Fruit fly (Drosophila melanogaster) Kc167 (cell line): ENCODE data around the gene futsch.

Experiments used
- Sin3A ChIP-seq: fragments of >200 bp; optimal IDR thresholded peaks from 2 replicates; lab custom pipeline; 2018; ENCODE audit warnings: missing external identifiers
- insv ChIP-seq: fragments of >200 bp; optimal IDR thresholded peaks from 3 replicates; lab custom pipeline; 2018; ENCODE audit warnings: missing external identifiers
- psq ChIP-seq: fragments of >200 bp; optimal IDR thresholded peaks from 2 replicates; lab custom pipeline; 2017; ENCODE audit warnings: missing external identifiers

DNA sequence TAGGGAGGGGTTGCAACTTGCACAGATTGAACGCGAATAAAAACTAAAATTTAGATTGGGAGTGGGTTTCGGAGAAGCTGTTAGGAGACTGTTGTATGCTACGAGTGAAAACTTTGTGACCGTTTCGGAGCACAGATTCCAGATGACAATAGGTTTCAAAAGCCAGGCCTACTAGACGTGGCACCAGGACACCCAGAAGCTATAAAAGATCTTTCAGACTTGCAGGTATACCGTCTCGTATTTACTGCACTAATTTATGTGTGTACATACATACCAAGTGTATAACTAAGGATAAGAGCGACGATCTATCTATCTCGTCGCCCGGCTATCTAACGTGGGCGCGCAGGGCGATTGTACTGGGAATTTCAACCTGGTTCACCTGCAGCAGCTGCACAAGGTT lies 48.1 kb downstream of the futsch start, which contains the start of gene CG14785:
- TF ChIP-seq insv (lab: Kevin White, UChicago), result no peak
- TF ChIP-seq Sin3A (lab: Kevin White, UChicago), result no peak
- no peak for TF ChIP-seq psq
